Worm (Caenorhabditis elegans) whole organism, L4/young adult: ENCODE results near the gene lact-5.

ENCODE experiments used
- W03F9.2 ChIP-seq: fragments of 150-350 bp; optimal IDR thresholded peaks from 2 replicates; lab custom pipeline; 2014; ENCODE audit warnings: missing biosample characterization, missing genetic modification characterization
- dao-5 ChIP-seq: sonication (generic microtip); optimal IDR thresholded peaks from 2 replicates; lab custom pipeline; 2016; ENCODE audit warnings: missing genotype, missing genetic modification characterization, moderate library complexity, missing compliant biosample characterization
- him-1 ChIP-seq: sonication (generic microtip); optimal IDR thresholded peaks from 2 replicates; lab custom pipeline; 2016; ENCODE audit warnings: missing genotype, missing genetic modification reagents, missing genetic modification characterization, missing compliant biosample characterization

DNA sequence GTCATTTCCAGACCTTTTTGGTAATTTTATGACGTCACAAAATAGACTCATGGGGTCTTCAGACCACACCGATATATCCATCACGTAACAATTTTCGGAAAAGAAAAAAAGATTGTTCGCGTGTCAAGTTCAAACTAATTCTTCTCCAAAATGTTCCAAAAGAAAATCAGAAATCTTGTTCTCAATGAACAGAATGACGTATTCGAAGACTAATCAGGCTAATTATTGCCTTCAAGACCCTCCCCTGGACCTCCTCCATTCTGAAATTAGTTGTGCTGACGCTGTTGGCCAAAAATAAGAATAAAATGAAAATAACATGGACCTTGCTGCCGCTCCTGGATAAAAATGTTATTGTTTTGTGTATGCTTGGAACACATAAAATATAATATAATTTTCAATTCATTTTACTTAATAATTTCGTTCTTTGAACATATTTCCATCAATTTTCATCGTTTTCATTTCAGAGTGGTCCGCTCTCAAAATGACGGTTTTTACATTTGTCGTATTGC lies 31.6 kb downstream of the lact-5 start, which contains the start of gene F26G1.15:
- TF ChIP-seq dao-5 (tag; lab: Kevin White, UChicago) (no peak), W03F9.2 (tag; lab: Kevin White, UChicago) (no peak), him-1 (tag; lab: Kevin White, UChicago) (no peak)
